Fruit fly (Drosophila melanogaster) whole organism, embryonic: Measurements from ENCODE around the gene nAChRalpha7.
A peak's percentile ranks its signal among the peaks of the same experiment; 100 is the strongest.

Source experiments
- BEAF-32 ChIP-seq: fragments of 200-800 bp; sonication (Bioruptor generic); optimal IDR thresholded peaks from 3 replicates; lab custom pipeline; 2017; ENCODE audit warnings: missing biosample characterization, missing genetic modification characterization, mild to moderate bottlenecking, moderate library complexity, missing genetic modification reagents
- Bdp1 ChIP-seq: fragments of 200-800 bp; sonication (Bioruptor generic); optimal IDR thresholded peaks from 3 replicates; lab custom pipeline; 2016; ENCODE audit warnings: missing biosample characterization, missing genetic modification characterization
- Blimp-1 ChIP-seq: fragments of 200-800 bp; sonication (Bioruptor generic); optimal IDR thresholded peaks from 3 replicates; lab custom pipeline; 2018; ENCODE audit warnings: missing biosample characterization, missing genetic modification characterization, mild to moderate bottlenecking, moderate library complexity, missing genetic modification reagents
- CG10267 ChIP-seq: fragments of 200-800 bp; sonication (Bioruptor generic); optimal IDR thresholded peaks from 2 replicates; lab custom pipeline; 2018; ENCODE audit warnings: missing biosample characterization, mild to moderate bottlenecking, missing genetic modification characterization, moderate library complexity
- CG10431 ChIP-seq: fragments of 200-800 bp; sonication (Bioruptor generic); optimal IDR thresholded peaks from 3 replicates; lab custom pipeline; 2018; ENCODE audit warnings: missing biosample characterization, mild to moderate bottlenecking, missing genetic modification characterization
- CG11093 ChIP-seq: fragments of 200-800 bp; sonication (Bioruptor generic); IDR thresholded peaks from 3 replicates; pipeline ENCODE4 v1.3.6; 2022; ENCODE audit warnings: missing biosample characterization, missing genetic modification characterization
- CG12104 ChIP-seq: fragments of 200-800 bp; sonication (Bioruptor generic); optimal IDR thresholded peaks from 3 replicates; lab custom pipeline; 2016; ENCODE audit warnings: missing biosample characterization, missing genetic modification characterization
- CG13123 ChIP-seq: fragments of 200-800 bp; sonication (Bioruptor generic); optimal IDR thresholded peaks from 2 replicates; lab custom pipeline; 2016; ENCODE audit warnings: missing biosample characterization, missing genetic modification characterization
- CG15696 ChIP-seq: fragments of 200-800 bp; sonication (Bioruptor generic); optimal IDR thresholded peaks from 2 replicates; lab custom pipeline; 2019; ENCODE audit warnings: missing biosample characterization, mild to moderate bottlenecking, missing genetic modification characterization, moderate library complexity
- CG1792 ChIP-seq: fragments of 200-800 bp; sonication (Bioruptor generic); optimal IDR thresholded peaks from 2 replicates; lab custom pipeline; 2016; ENCODE audit warnings: missing biosample characterization, missing genetic modification characterization
- CG2712 ChIP-seq: fragments of 200-800 bp; optimal IDR thresholded peaks from 3 replicates; lab custom pipeline; 2019; ENCODE audit warnings: missing biosample characterization, mild to moderate bottlenecking, missing genetic modification characterization, moderate library complexity
- CG3065 ChIP-seq: fragments of 200-800 bp; sonication (Bioruptor generic); optimal IDR thresholded peaks from 2 replicates; lab custom pipeline; 2016; ENCODE audit warnings: missing biosample characterization, missing genetic modification characterization
- CG31365 ChIP-seq: fragments of 200-800 bp; sonication (Bioruptor generic); optimal IDR thresholded peaks from 2 replicates; lab custom pipeline; 2018; ENCODE audit warnings: missing biosample characterization, mild to moderate bottlenecking, missing genetic modification characterization
- CG34376 ChIP-seq: fragments of 200-800 bp; sonication (Bioruptor generic); optimal IDR thresholded peaks from 2 replicates; lab custom pipeline; 2018; ENCODE audit warnings: missing biosample characterization, mild to moderate bottlenecking, missing genetic modification characterization
- CG42726 ChIP-seq: fragments of 200-800 bp; sonication (Bioruptor generic); IDR thresholded peaks from 2 replicates; pipeline ENCODE4 v1.3.6; 2022; ENCODE audit warnings: missing biosample characterization, missing genetic modification characterization; ENCODE audit not compliant: partially characterized antibody
- CG43689 ChIP-seq: fragments of 200-800 bp; sonication (Bioruptor generic); IDR thresholded peaks from 2 replicates; pipeline ENCODE4 v1.3.6; 2022; ENCODE audit warnings: missing biosample characterization, missing genetic modification characterization
- CG5180 ChIP-seq: fragments of 200-800 bp; sonication (Bioruptor generic); optimal IDR thresholded peaks from 3 replicates; lab custom pipeline; 2017; ENCODE audit warnings: missing biosample characterization, missing genetic modification characterization, mild to moderate bottlenecking, moderate library complexity, missing genetic modification reagents
- CG6175 ChIP-seq: fragments of 200-800 bp; sonication (Bioruptor generic); IDR thresholded peaks from 3 replicates; pipeline ENCODE4 v1.3.6; 2022; ENCODE audit warnings: missing biosample characterization, missing genetic modification characterization
- CG8944 ChIP-seq: fragments of 200-800 bp; sonication (Bioruptor generic); optimal IDR thresholded peaks from 3 replicates; lab custom pipeline; 2016; ENCODE audit warnings: missing biosample characterization, missing genetic modification characterization
- CG9215 ChIP-seq: fragments of 200-800 bp; sonication (Bioruptor generic); IDR thresholded peaks from 2 replicates; pipeline ENCODE4 v1.3.6; 2022; ENCODE audit warnings: missing biosample characterization, missing genetic modification characterization
- CG9727 ChIP-seq: fragments of 200-800 bp; sonication (Bioruptor generic); optimal IDR thresholded peaks from 3 replicates; lab custom pipeline; 2017; ENCODE audit warnings: missing biosample characterization, mild to moderate bottlenecking, missing genetic modification characterization
- CG9876 ChIP-seq: fragments of 200-800 bp; sonication (Bioruptor generic); optimal IDR thresholded peaks from 2 replicates; lab custom pipeline; 2016; ENCODE audit warnings: missing biosample characterization, missing genetic modification characterization
- Camta ChIP-seq: fragments of 200-800 bp; sonication (Bioruptor generic); optimal IDR thresholded peaks from 2 replicates; lab custom pipeline; 2016; ENCODE audit warnings: missing biosample characterization, missing genetic modification characterization
- Dek ChIP-seq: fragments of 200-800 bp; sonication (Bioruptor generic); optimal IDR thresholded peaks from 3 replicates; lab custom pipeline; 2019; ENCODE audit warnings: missing biosample characterization, mild to moderate bottlenecking, missing genetic modification characterization, moderate library complexity
- Drgx ChIP-seq: fragments of 200-800 bp; sonication (Bioruptor generic); IDR thresholded peaks from 2 replicates; pipeline ENCODE4 v1.3.6; 2022; ENCODE audit warnings: missing biosample characterization, missing genetic modification characterization
- GATAe ChIP-seq: fragments of 200-800 bp; sonication (Bioruptor generic); conservative IDR thresholded peaks from 2 replicates; pipeline ENCODE4 v1.3.6; 2022; ENCODE audit warnings: missing biosample characterization, missing genetic modification characterization
- Hmr ChIP-seq: fragments of 200-800 bp; sonication (Bioruptor generic); optimal IDR thresholded peaks from 3 replicates; lab custom pipeline; 2017; ENCODE audit warnings: mild to moderate bottlenecking, missing biosample characterization, missing genetic modification reagents, missing genetic modification characterization
- Ptx1 ChIP-seq: fragments of 200-800 bp; sonication (Bioruptor generic); IDR thresholded peaks from 2 replicates; pipeline ENCODE4 v1.3.6; 2022; ENCODE audit warnings: missing biosample characterization, missing genetic modification characterization
- Xbp1 ChIP-seq: fragments of 200-800 bp; sonication (Bioruptor generic); optimal IDR thresholded peaks from 3 replicates; lab custom pipeline; 2016; ENCODE audit warnings: missing biosample characterization, mild to moderate bottlenecking, missing genetic modification characterization
- abd-A ChIP-seq: fragments of 200-800 bp; sonication (Bioruptor generic); optimal IDR thresholded peaks from 3 replicates; lab custom pipeline; 2019; ENCODE audit warnings: missing biosample characterization, mild to moderate bottlenecking, missing genetic modification characterization, moderate library complexity
- bbx ChIP-seq: fragments of 200-800 bp; sonication (Bioruptor generic); IDR thresholded peaks from 2 replicates; pipeline ENCODE4 v1.3.6; 2022; ENCODE audit warnings: missing biosample characterization, missing genetic modification characterization; ENCODE audit not compliant: partially characterized antibody
- bigmax ChIP-seq: fragments of 200-800 bp; sonication (Bioruptor generic); optimal IDR thresholded peaks from 2 replicates; lab custom pipeline; 2018; ENCODE audit warnings: missing biosample characterization, mild to moderate bottlenecking, missing genetic modification characterization
- chinmo ChIP-seq: fragments of 200-800 bp; sonication (Bioruptor generic); IDR thresholded peaks from 4 replicates; pipeline ENCODE4 v1.3.6; 2022; ENCODE audit warnings: missing biosample characterization, missing genetic modification characterization; ENCODE audit not compliant: partially characterized antibody
- en ChIP-seq: fragments of 200-800 bp; sonication (Bioruptor generic); optimal IDR thresholded peaks from 2 replicates; lab custom pipeline; 2016; ENCODE audit warnings: missing biosample characterization, missing genetic modification characterization
- h ChIP-seq: fragments of >200 bp; optimal IDR thresholded peaks from 2 replicates; lab custom pipeline; 2017
- ken ChIP-seq: fragments of 200-800 bp; sonication (Bioruptor generic); IDR thresholded peaks from 3 replicates; pipeline ENCODE4 v1.3.6; 2022; ENCODE audit warnings: missing biosample characterization, missing genetic modification characterization
- knrl ChIP-seq: fragments of 200-800 bp; sonication (Bioruptor generic); IDR thresholded peaks from 3 replicates; pipeline ENCODE4 v1.3.6; 2022; ENCODE audit warnings: missing biosample characterization, missing genetic modification characterization; ENCODE audit not compliant: partially characterized antibody
- lmd ChIP-seq: fragments of 200-800 bp; sonication (Bioruptor generic); IDR thresholded peaks from 2 replicates; pipeline ENCODE4 v1.3.6; 2022; ENCODE audit warnings: missing biosample characterization, missing genetic modification characterization
- lov ChIP-seq, 2 experiments: fragments of 200-800 bp in 1 of 2; fragments of >200 bp in 1 of 2; sonication (Bioruptor generic) in 1 of 2; IDR thresholded peaks in 1 of 2; optimal IDR thresholded peaks in 1 of 2; 2 replicates in 1 of 2; 3 replicates in 1 of 2; pipeline versions ENCODE4 v1.3.6 to Lab custom; 2017 to 2022; ENCODE audit warnings: missing biosample characterization in 1 of 2, missing genetic modification characterization in 1 of 2
- nerfin-2 ChIP-seq: fragments of 200-800 bp; sonication (Bioruptor generic); IDR thresholded peaks from 2 replicates; pipeline ENCODE4 v1.3.6; 2022; ENCODE audit warnings: missing biosample characterization, missing genetic modification characterization; ENCODE audit not compliant: partially characterized antibody
- pan ChIP-seq, 4 experiments: fragments of >200 bp in 3 of 4; fragments of 200-800 bp in 1 of 4; sonication (Bioruptor generic) in 1 of 4; optimal IDR thresholded peaks in 3 of 4; IDR thresholded peaks in 1 of 4; 2 replicates each; pipeline versions ENCODE4 v1.3.6 to Lab custom; 2017 to 2022; ENCODE audit warnings: missing biosample characterization in 2 of 4, missing genetic modification characterization in 2 of 4, mixed read lengths in 1 of 4
- prd ChIP-seq, 3 experiments: fragments of >200 bp in 2 of 3; fragments of 200-800 bp in 1 of 3; sonication (Bioruptor generic) in 1 of 3; optimal IDR thresholded peaks in 2 of 3; IDR thresholded peaks in 1 of 3; 2 replicates in 2 of 3; 3 replicates in 1 of 3; pipeline versions ENCODE4 v1.3.6 to Lab custom; 2017 to 2022; ENCODE audit warnings: missing biosample characterization in 1 of 3, missing genetic modification characterization in 1 of 3
- run ChIP-seq: fragments of 200-800 bp; sonication (Bioruptor generic); optimal IDR thresholded peaks from 3 replicates; lab custom pipeline; 2018; ENCODE audit warnings: missing biosample characterization, mild to moderate bottlenecking, missing genetic modification characterization
- slou ChIP-seq: fragments of 200-800 bp; sonication (Bioruptor generic); optimal IDR thresholded peaks from 3 replicates; lab custom pipeline; 2016; ENCODE audit warnings: missing biosample characterization, missing genetic modification characterization
- sna ChIP-seq: fragments of 200-800 bp; sonication (Bioruptor generic); IDR thresholded peaks from 2 replicates; pipeline ENCODE4 v1.3.6; 2022; ENCODE audit warnings: missing biosample characterization, missing genetic modification characterization; ENCODE audit not compliant: partially characterized antibody
- sug ChIP-seq: fragments of 200-800 bp; optimal IDR thresholded peaks from 2 replicates; lab custom pipeline; 2019; ENCODE audit warnings: missing biosample characterization, mild to moderate bottlenecking, missing genetic modification characterization, moderate library complexity
- tap ChIP-seq: fragments of 200-800 bp; optimal IDR thresholded peaks from 3 replicates; lab custom pipeline; 2019; ENCODE audit warnings: missing biosample characterization, mild to moderate bottlenecking, missing genetic modification characterization, moderate library complexity
- trh ChIP-seq: fragments of 200-800 bp; sonication (Bioruptor generic); optimal IDR thresholded peaks from 2 replicates; lab custom pipeline; 2016; ENCODE audit warnings: missing biosample characterization, missing genetic modification characterization

Gene nAChRalpha7

DNA sequence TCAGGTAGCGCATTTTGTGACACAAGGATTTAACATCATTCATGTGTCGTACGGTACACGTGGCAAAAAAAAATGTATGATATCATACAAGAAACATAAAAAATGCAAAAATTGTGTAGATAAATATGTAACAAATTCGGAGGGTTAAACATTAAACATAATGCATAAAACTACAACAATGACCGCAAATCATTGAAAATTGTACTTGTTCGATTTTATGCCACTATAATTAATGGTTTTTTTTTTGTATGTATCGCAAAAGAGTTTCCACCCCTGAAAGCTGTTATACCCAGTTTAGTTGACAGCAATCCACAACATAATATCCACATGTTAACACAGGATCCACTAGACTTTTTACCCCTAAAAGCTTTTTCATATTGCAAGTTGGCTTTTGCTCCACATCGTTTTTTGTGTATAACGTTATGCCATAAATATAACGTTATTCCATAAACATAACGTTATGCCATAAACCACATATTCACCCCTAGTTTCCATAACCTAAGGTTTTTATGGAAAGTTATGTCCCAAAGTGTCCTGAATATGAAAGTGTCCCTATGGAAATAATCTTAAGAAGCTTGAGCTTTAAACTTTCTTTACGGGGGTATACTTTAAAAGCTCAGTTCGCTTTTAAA is 704 bp upstream of the nAChRalpha7 start (continued):
- TF ChIP-seq CG5180 (GFP tag; lab: Kevin White, UChicago) (no peak), Dek (peak; percentile 38), CG34376 (GFP tag; lab: Kevin White, UChicago) (no peak), sug (tag; lab: Kevin White, UChicago) (no peak), GATAe (no peak), CG8944 (GFP tag; lab: Kevin White, UChicago) (peak; percentile 26), lov (optimal IDR thresholded peaks at IDR 0.05; lab: Kevin White, UChicago) (no peak), lov (GFP tag; IDR thresholded peaks at IDR 0.05; lab: Robert Waterston, UW) (no peak), CG6175 (GFP tag; lab: Robert Waterston, UW) (no peak), Xbp1 (GFP tag; lab: Kevin White, UChicago) (peak; percentile 35), CG10431 (no peak), en (GFP tag; lab: Kevin White, UChicago) (no peak), prd (optimal IDR thresholded peaks at IDR 0.05; lab: Kevin White, UChicago) (no peak), prd (GFP tag; IDR thresholded peaks at IDR 0.05; lab: Robert Waterston, UW) (no peak; the same call in 2 of the 3 replicates), CG9876 (no peak), CG9215 (no peak), bbx (GFP tag; lab: Robert Waterston, UW) (no peak), CG31365 (tag; lab: Kevin White, UChicago) (no peak), sna (GFP tag; lab: Robert Waterston, UW) (no peak), CG43689 (GFP tag; lab: Robert Waterston, UW) (no peak), Drgx (GFP tag; lab: Robert Waterston, UW) (no peak), Bdp1 (GFP tag; lab: Kevin White, UChicago) (no peak), tap (no peak), CG9727 (GFP tag; lab: Kevin White, UChicago) (no peak), CG15696 (tag; lab: Kevin White, UChicago) (no peak), slou (GFP tag; lab: Kevin White, UChicago) (no peak), ken (GFP tag; lab: Robert Waterston, UW) (no peak), Hmr (peak; percentile 65), pan (optimal IDR thresholded peaks at IDR 0.05; lab: Kevin White, UChicago) (no peak), pan (GFP tag; optimal IDR thresholded peaks at IDR 0.05 in 1 of 2, IDR thresholded peaks at IDR 0.05 in 1 of 2) (no peak), CG2712 (tag; lab: Kevin White, UChicago) (peak; percentile 20), bigmax (GFP tag; lab: Kevin White, UChicago) (no peak), CG12104 (GFP tag; lab: Kevin White, UChicago) (no peak), abd-A (no peak), h (lab: Kevin White, UChicago) (no peak), CG13123 (no peak), CG42726 (no peak), CG3065 (no peak), nerfin-2 (GFP tag; lab: Robert Waterston, UW) (no peak), CG1792 (GFP tag; lab: Kevin White, UChicago) (no peak), Ptx1 (GFP tag; lab: Robert Waterston, UW) (no peak; the same call in 1 of the 2 replicates), BEAF-32 (GFP tag; lab: Kevin White, UChicago) (no peak), CG11093 (GFP tag; lab: Robert Waterston, UW) (no peak), Camta (no peak), run (no peak), Blimp-1 (GFP tag; lab: Kevin White, UChicago) (no peak), chinmo (GFP tag; lab: Robert Waterston, UW) (no peak), knrl (GFP tag; lab: Robert Waterston, UW) (no peak), trh (GFP tag; lab: Kevin White, UChicago) (no peak), CG10267 (tag; lab: Kevin White, UChicago) (no peak), lmd (no peak)
